Fruit fly (Drosophila melanogaster) whole organism, prepupa: Measurements from ENCODE around the gene CG7912.

Source experiments
- CG10669 ChIP-seq: fragments of 200-800 bp; sonication (Bioruptor generic); optimal IDR thresholded peaks from 3 replicates; lab custom pipeline; 2018; ENCODE audit warnings: missing biosample characterization, mild to moderate bottlenecking, missing genetic modification characterization, moderate library complexity
- CG11902 ChIP-seq: fragments of 200-800 bp; sonication (Bioruptor generic); optimal IDR thresholded peaks from 3 replicates; lab custom pipeline; 2016; ENCODE audit warnings: missing biosample characterization, missing genetic modification characterization
- CG8632 ChIP-seq: fragments of 200-800 bp; sonication (Bioruptor generic); optimal IDR thresholded peaks from 3 replicates; lab custom pipeline; 2016; ENCODE audit warnings: missing biosample characterization, missing genetic modification characterization
- Eip78C ChIP-seq: fragments of 200-800 bp; sonication (Bioruptor generic); peaks from one replicate; lab custom pipeline; 2016; ENCODE audit warnings: missing biosample characterization, missing genetic modification characterization
- Hr4 ChIP-seq: fragments of 200-800 bp; sonication (Bioruptor generic); optimal IDR thresholded peaks from 3 replicates; lab custom pipeline; 2016; ENCODE audit warnings: missing biosample characterization, missing genetic modification characterization
- OdsH ChIP-seq: fragments of 200-800 bp; sonication (Bioruptor generic); optimal IDR thresholded peaks from 3 replicates; lab custom pipeline; 2016; ENCODE audit warnings: missing biosample characterization, missing genetic modification characterization
- Smox ChIP-seq: fragments of 200-800 bp; sonication (Bioruptor generic); optimal IDR thresholded peaks from 3 replicates; lab custom pipeline; 2016; ENCODE audit warnings: missing biosample characterization, missing genetic modification characterization
- Sox102F ChIP-seq: fragments of 200-800 bp; sonication (Bioruptor generic); optimal IDR thresholded peaks from 2 replicates; lab custom pipeline; 2016; ENCODE audit warnings: missing biosample characterization, mild to moderate bottlenecking, missing genetic modification characterization
- dac ChIP-seq: fragments of 200-800 bp; sonication (Bioruptor generic); optimal IDR thresholded peaks from 2 replicates; lab custom pipeline; 2017; ENCODE audit warnings: missing biosample characterization, mild to moderate bottlenecking, missing genetic modification characterization
- fkh ChIP-seq: fragments of 200-800 bp; sonication (Bioruptor generic); optimal IDR thresholded peaks from 3 replicates; lab custom pipeline; 2017; ENCODE audit warnings: missing biosample characterization, mild to moderate bottlenecking, missing genetic modification characterization, moderate library complexity

DNA sequence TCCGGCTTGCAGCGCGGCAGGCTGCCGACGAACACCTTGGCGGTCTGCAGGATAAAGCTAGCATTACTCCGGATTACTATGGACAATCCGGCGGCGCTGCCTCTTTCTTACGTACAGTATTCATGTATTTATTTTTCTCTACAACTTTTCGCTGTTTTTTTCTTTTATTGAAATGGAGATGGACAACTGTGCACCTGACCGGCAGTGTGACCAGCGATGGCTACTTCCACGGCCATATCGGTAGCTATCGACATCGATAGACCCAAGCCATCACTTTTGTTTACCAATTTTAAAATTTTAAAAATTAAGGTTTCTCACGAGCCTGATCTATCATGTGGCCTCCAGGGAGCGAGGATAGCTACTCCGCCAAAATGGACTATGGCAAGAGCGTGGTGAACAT is 14.0 kb downstream of the CG7912 start, which contains the start of the genes CG7903 and Sas-6:
- no peak for TF ChIP-seq OdsH (GFP tag; lab: Kevin White, UChicago)
- no peak for TF ChIP-seq Hr4
- TF ChIP-seq Eip78C, result no peak
- TF ChIP-seq CG11902 (GFP tag; lab: Kevin White, UChicago), result no peak
- no peak for TF ChIP-seq Sox102F (GFP tag; lab: Kevin White, UChicago)
- no peak for TF ChIP-seq CG10669 (GFP tag; lab: Kevin White, UChicago)
- no peak for TF ChIP-seq CG8632
- TF ChIP-seq dac (GFP tag; lab: Kevin White, UChicago), result no peak
- TF ChIP-seq fkh (GFP tag; lab: Kevin White, UChicago), result peak; percentile 70
- TF ChIP-seq Smox (GFP tag; lab: Kevin White, UChicago), result no peak
